Fruit fly (Drosophila melanogaster): ENCODE results near the gene Naa20B.

DNA sequence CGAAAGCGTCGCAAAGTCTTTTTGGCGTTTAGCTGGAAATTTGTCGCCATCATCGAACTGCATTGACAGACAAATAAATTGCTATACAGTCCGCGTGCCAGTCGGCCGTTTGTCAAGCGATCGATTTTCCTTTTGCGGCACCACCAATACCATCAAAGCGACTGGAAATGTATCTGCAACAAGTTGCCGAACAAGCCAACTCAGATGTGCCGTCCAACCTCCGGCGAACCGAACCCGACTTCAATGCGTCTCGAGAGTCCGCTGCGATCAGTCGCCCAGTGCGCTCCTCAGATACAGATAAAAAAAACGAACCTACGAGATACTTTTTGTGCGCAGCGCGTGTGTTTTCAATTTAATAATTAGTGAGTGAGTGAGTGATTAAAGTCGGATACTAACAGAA is 9.3 kb downstream of the Naa20B start:
- TF ChIP-seq ttk (optimal IDR thresholded peaks at IDR 0.05) (no peak), h (optimal IDR thresholded peaks at IDR 0.05) (no peak)

All from Kc167 (cell line).